Fruit fly (Drosophila melanogaster) whole organism, prepupa: ENCODE data around the gene hob.

Source experiments
- Blimp-1 ChIP-seq: fragments of 200-800 bp; sonication (Bioruptor generic); optimal IDR thresholded peaks from 3 replicates; lab custom pipeline; 2017; ENCODE audit warnings: missing biosample characterization, missing genetic modification characterization, mild to moderate bottlenecking, moderate library complexity, missing genetic modification reagents
- CG10631 ChIP-seq: fragments of 200-800 bp; sonication (Bioruptor generic); optimal IDR thresholded peaks from 2 replicates; lab custom pipeline; 2016; ENCODE audit warnings: missing biosample characterization, missing genetic modification characterization
- CG10669 ChIP-seq: fragments of 200-800 bp; sonication (Bioruptor generic); optimal IDR thresholded peaks from 3 replicates; lab custom pipeline; 2018; ENCODE audit warnings: missing biosample characterization, mild to moderate bottlenecking, missing genetic modification characterization, moderate library complexity
- CG11762 ChIP-seq: fragments of 200-800 bp; sonication (Bioruptor generic); optimal IDR thresholded peaks from 3 replicates; lab custom pipeline; 2016; ENCODE audit warnings: missing biosample characterization, missing genetic modification characterization; ENCODE audit not compliant: insufficient read depth
- CG11902 ChIP-seq: fragments of 200-800 bp; sonication (Bioruptor generic); optimal IDR thresholded peaks from 3 replicates; lab custom pipeline; 2016; ENCODE audit warnings: missing biosample characterization, missing genetic modification characterization
- CG15336 ChIP-seq: fragments of 200-800 bp; sonication (Bioruptor generic); IDR thresholded peaks from 2 replicates; pipeline ENCODE4 v1.3.6; 2022; ENCODE audit warnings: missing biosample characterization, missing genetic modification characterization
- CG1621 ChIP-seq: fragments of 200-800 bp; sonication (Bioruptor generic); optimal IDR thresholded peaks from 3 replicates; lab custom pipeline; 2018; ENCODE audit warnings: missing biosample characterization, mild to moderate bottlenecking, missing genetic modification characterization
- CG16779 ChIP-seq: fragments of 200-800 bp; sonication (Bioruptor generic); optimal IDR thresholded peaks from 3 replicates; lab custom pipeline; 2017; ENCODE audit warnings: missing biosample characterization, mild to moderate bottlenecking, missing genetic modification characterization
- CG31627 ChIP-seq: fragments of 200-800 bp; sonication (Bioruptor generic); optimal IDR thresholded peaks from 3 replicates; lab custom pipeline; 2016; ENCODE audit warnings: missing biosample characterization, missing genetic modification characterization
- CG32006 ChIP-seq: fragments of 200-800 bp; sonication (Bioruptor generic); optimal IDR thresholded peaks from 3 replicates; lab custom pipeline; 2017; ENCODE audit warnings: missing biosample characterization, mild to moderate bottlenecking, missing genetic modification characterization
- CG34406 ChIP-seq: fragments of 200-800 bp; sonication (Bioruptor generic); optimal IDR thresholded peaks from 3 replicates; lab custom pipeline; 2016; ENCODE audit warnings: missing biosample characterization, missing genetic modification characterization
- CG3919 ChIP-seq: fragments of 200-800 bp; sonication (Bioruptor generic); optimal IDR thresholded peaks from 3 replicates; lab custom pipeline; 2016; ENCODE audit warnings: missing biosample characterization, missing genetic modification characterization
- CG4318 ChIP-seq: fragments of 200-800 bp; sonication (Bioruptor generic); optimal IDR thresholded peaks from 3 replicates; lab custom pipeline; 2017; ENCODE audit warnings: missing biosample characterization, mild to moderate bottlenecking, missing genetic modification characterization
- CG6792 ChIP-seq: fragments of 200-800 bp; sonication (Bioruptor generic); optimal IDR thresholded peaks from 3 replicates; lab custom pipeline; 2016; ENCODE audit warnings: missing biosample characterization, missing genetic modification characterization
- CG6808 ChIP-seq: fragments of 200-800 bp; sonication (Bioruptor generic); optimal IDR thresholded peaks from 3 replicates; lab custom pipeline; 2017; ENCODE audit warnings: missing biosample characterization, missing genetic modification characterization, mild to moderate bottlenecking, moderate library complexity, missing genetic modification reagents
- CG7368 ChIP-seq: fragments of 200-800 bp; sonication (Bioruptor generic); optimal IDR thresholded peaks from 3 replicates; lab custom pipeline; 2016; ENCODE audit warnings: missing biosample characterization, missing genetic modification characterization
- CG8119 ChIP-seq: fragments of 200-800 bp; sonication (Bioruptor generic); IDR thresholded peaks from 3 replicates; pipeline ENCODE4 v1.3.6; 2022; ENCODE audit warnings: missing biosample characterization, missing genetic modification characterization
- CG8319 ChIP-seq: fragments of 200-800 bp; sonication (Bioruptor generic); optimal IDR thresholded peaks from 3 replicates; lab custom pipeline; 2016; ENCODE audit warnings: missing biosample characterization, missing genetic modification characterization
- CG8632 ChIP-seq: fragments of 200-800 bp; sonication (Bioruptor generic); optimal IDR thresholded peaks from 3 replicates; lab custom pipeline; 2016; ENCODE audit warnings: missing biosample characterization, missing genetic modification characterization
- CG9139 ChIP-seq: fragments of 200-800 bp; sonication (Bioruptor generic); optimal IDR thresholded peaks from 3 replicates; lab custom pipeline; 2017; ENCODE audit warnings: missing biosample characterization, mild to moderate bottlenecking, missing genetic modification characterization
- Eip75B ChIP-seq: fragments of 200-800 bp; sonication (Bioruptor generic); optimal IDR thresholded peaks from 3 replicates; lab custom pipeline; 2016; ENCODE audit warnings: missing biosample characterization, missing genetic modification characterization
- Eip78C ChIP-seq: fragments of 200-800 bp; sonication (Bioruptor generic); peaks from one replicate; lab custom pipeline; 2016; ENCODE audit warnings: missing biosample characterization, missing genetic modification characterization
- Eip93F ChIP-seq: fragments of 200-800 bp; sonication (Bioruptor generic); optimal IDR thresholded peaks from 2 replicates; lab custom pipeline; 2016; ENCODE audit warnings: missing biosample characterization, mild to moderate bottlenecking, missing genetic modification characterization
- Ets21C ChIP-seq: fragments of 200-800 bp; sonication (Bioruptor generic); optimal IDR thresholded peaks from 3 replicates; lab custom pipeline; 2016; ENCODE audit warnings: missing biosample characterization, missing genetic modification characterization
- Hr38 ChIP-seq: sonication (Bioruptor generic); optimal IDR thresholded peaks from 2 replicates; lab custom pipeline; 2016; ENCODE audit warnings: missing biosample characterization, missing genetic modification characterization
- Hr39 ChIP-seq: fragments of 200-800 bp; sonication (Bioruptor generic); optimal IDR thresholded peaks from 2 replicates; lab custom pipeline; 2016; ENCODE audit warnings: missing biosample characterization, missing genetic modification characterization
- Lpt ChIP-seq: fragments of 200-800 bp; sonication (Bioruptor generic); optimal IDR thresholded peaks from 3 replicates; lab custom pipeline; 2016; ENCODE audit warnings: missing biosample characterization, missing genetic modification characterization
- Met ChIP-seq: fragments of 200-800 bp; sonication (Bioruptor generic); optimal IDR thresholded peaks from 3 replicates; lab custom pipeline; 2016; ENCODE audit warnings: missing biosample characterization, missing genetic modification characterization
- OdsH ChIP-seq: fragments of 200-800 bp; sonication (Bioruptor generic); optimal IDR thresholded peaks from 3 replicates; lab custom pipeline; 2016; ENCODE audit warnings: missing biosample characterization, missing genetic modification characterization
- Sox102F ChIP-seq: fragments of 200-800 bp; sonication (Bioruptor generic); optimal IDR thresholded peaks from 2 replicates; lab custom pipeline; 2016; ENCODE audit warnings: missing biosample characterization, mild to moderate bottlenecking, missing genetic modification characterization
- Sox14 ChIP-seq: fragments of 200-800 bp; sonication (Bioruptor generic); optimal IDR thresholded peaks from 3 replicates; lab custom pipeline; 2016; ENCODE audit warnings: missing biosample characterization, missing genetic modification characterization
- Sox15 ChIP-seq: fragments of 200-800 bp; sonication (Bioruptor generic); optimal IDR thresholded peaks from 3 replicates; lab custom pipeline; 2016; ENCODE audit warnings: missing biosample characterization, missing genetic modification characterization
- achi ChIP-seq: fragments of 200-800 bp; sonication (Bioruptor generic); optimal IDR thresholded peaks from 3 replicates; lab custom pipeline; 2016; ENCODE audit warnings: missing biosample characterization, missing genetic modification characterization
- acj6 ChIP-seq: fragments of 200-800 bp; sonication (Bioruptor generic); optimal IDR thresholded peaks from 3 replicates; lab custom pipeline; 2016; ENCODE audit warnings: missing biosample characterization, missing genetic modification characterization
- dac ChIP-seq: fragments of 200-800 bp; sonication (Bioruptor generic); optimal IDR thresholded peaks from 2 replicates; lab custom pipeline; 2017; ENCODE audit warnings: missing biosample characterization, mild to moderate bottlenecking, missing genetic modification characterization
- dsx ChIP-seq: fragments of 200-800 bp; optimal IDR thresholded peaks from 3 replicates; lab custom pipeline; 2019; ENCODE audit warnings: missing biosample characterization, mild to moderate bottlenecking, missing genetic modification characterization, moderate library complexity; ENCODE audit not compliant: poor library complexity, severe bottlenecking
- lz ChIP-seq: fragments of 200-800 bp; sonication (Bioruptor generic); optimal IDR thresholded peaks from 3 replicates; lab custom pipeline; 2016; ENCODE audit warnings: missing biosample characterization, missing genetic modification characterization
- net ChIP-seq: fragments of 200-800 bp; sonication (Bioruptor generic); optimal IDR thresholded peaks from 3 replicates; lab custom pipeline; 2016; ENCODE audit warnings: missing biosample characterization, missing genetic modification characterization
- pdm3 ChIP-seq: fragments of 200-800 bp; sonication (Bioruptor generic); optimal IDR thresholded peaks from 3 replicates; lab custom pipeline; 2016; ENCODE audit warnings: missing biosample characterization, missing genetic modification characterization
- salr ChIP-seq, 2 experiments: fragments of 200-800 bp; sonication (Bioruptor generic); optimal IDR thresholded peaks; 3 replicates each; lab custom pipeline; 2016 to 2018; ENCODE audit warnings: missing biosample characterization in 2 of 2, missing genetic modification characterization in 2 of 2, mild to moderate bottlenecking in 1 of 2
- spab ChIP-seq: fragments of 200-800 bp; sonication (Bioruptor generic); optimal IDR thresholded peaks from 2 replicates; lab custom pipeline; 2017; ENCODE audit warnings: missing biosample characterization, mild to moderate bottlenecking, missing genetic modification characterization, missing genetic modification reagents
- ss ChIP-seq, 2 experiments: fragments of 200-800 bp; sonication (Bioruptor generic); optimal IDR thresholded peaks; 2 replicates in 1 of 2; 3 replicates in 1 of 2; lab custom pipeline; 2017 to 2018; ENCODE audit warnings: mild to moderate bottlenecking in 2 of 2, missing biosample characterization in 2 of 2, missing genetic modification characterization in 2 of 2, moderate library complexity in 1 of 2
- svp ChIP-seq: fragments of 200-800 bp; sonication (Bioruptor generic); peaks from one replicate; lab custom pipeline; 2016; ENCODE audit warnings: missing biosample characterization, missing genetic modification characterization
- topi ChIP-seq: fragments of 200-800 bp; sonication (Bioruptor generic); optimal IDR thresholded peaks from 3 replicates; lab custom pipeline; 2016; ENCODE audit warnings: missing biosample characterization, missing genetic modification characterization
- vri ChIP-seq: fragments of 200-800 bp; sonication (Bioruptor generic); optimal IDR thresholded peaks from 3 replicates; lab custom pipeline; 2016; ENCODE audit warnings: missing biosample characterization, mild to moderate bottlenecking, missing genetic modification characterization

The hob gene

dm6 chr3L:3245189-3245588 lies 26.5 kb upstream of the hob start (continued):
- TF ChIP-seq CG15336 (GFP tag; lab: Robert Waterston, UW): peak; percentile 67
- TF ChIP-seq svp: peak; percentile 93
- TF ChIP-seq net (GFP tag; lab: Kevin White, UChicago): peak; percentile 89
- TF ChIP-seq OdsH: peak; percentile 87
- TF ChIP-seq Eip93F (GFP tag; lab: Kevin White, UChicago): peak; percentile 85
- peak; percentile 47 for TF ChIP-seq CG11902 (GFP tag; lab: Kevin White, UChicago)
- no peak for TF ChIP-seq dac (GFP tag; lab: Kevin White, UChicago)
- TF ChIP-seq Hr38 (GFP tag; lab: Kevin White, UChicago): no peak
- TF ChIP-seq vri (GFP tag; lab: Kevin White, UChicago): peak; percentile 81
- TF ChIP-seq Lpt: peak; percentile 43
- peak; percentile 87 for TF ChIP-seq achi
- peak; percentile 83 for TF ChIP-seq topi (GFP tag; lab: Kevin White, UChicago)
- peak; percentile 88 for TF ChIP-seq Sox102F (GFP tag; lab: Kevin White, UChicago)
- peak; percentile 91 for TF ChIP-seq Eip75B (GFP tag; lab: Kevin White, UChicago)
- TF ChIP-seq CG3919: peak; percentile 78
- peak; percentile 50 for TF ChIP-seq CG32006 (GFP tag; lab: Kevin White, UChicago)
- peak; percentile 91 for TF ChIP-seq CG6808 (GFP tag; lab: Kevin White, UChicago)
- TF ChIP-seq CG10669 (GFP tag; lab: Kevin White, UChicago): peak; percentile 88
- TF ChIP-seq dsx (GFP tag; lab: Kevin White, UChicago): peak; percentile 91
- TF ChIP-seq CG7368 (GFP tag; lab: Kevin White, UChicago): peak; percentile 49
- TF ChIP-seq CG34406 (GFP tag; lab: Kevin White, UChicago): peak; percentile 89
- TF ChIP-seq CG10631: peak; percentile 88
- TF ChIP-seq Eip78C (GFP tag; lab: Kevin White, UChicago): peak; percentile 96
- TF ChIP-seq lz (GFP tag; lab: Kevin White, UChicago): peak; percentile 82
- peak; percentile 88 for TF ChIP-seq CG1621
- TF ChIP-seq pdm3 (GFP tag; lab: Kevin White, UChicago): peak; percentile 86
- peak; percentile 75 to 80 for TF ChIP-seq salr (GFP tag; optimal IDR thresholded peaks at IDR 0.05; lab: Kevin White, UChicago)
- TF ChIP-seq Hr39 (GFP tag; lab: Kevin White, UChicago): peak; percentile 78

- TF ChIP-seq Blimp-1: no peak
- no peak for TF ChIP-seq spab (GFP tag; lab: Kevin White, UChicago)
- peak; percentile 41 for TF ChIP-seq topi (GFP tag; lab: Kevin White, UChicago)
- no peak for TF ChIP-seq acj6
- TF ChIP-seq CG6792 (GFP tag; lab: Kevin White, UChicago): no peak
- no peak for TF ChIP-seq Eip75B (GFP tag; lab: Kevin White, UChicago)
- TF ChIP-seq CG8632 (GFP tag; lab: Kevin White, UChicago): no peak
- no peak for TF ChIP-seq CG1621
- no peak for TF ChIP-seq CG10669 (GFP tag; lab: Kevin White, UChicago)
- TF ChIP-seq Eip93F (GFP tag; lab: Kevin White, UChicago): no peak
- TF ChIP-seq salr (GFP tag; optimal IDR thresholded peaks at IDR 0.05; lab: Kevin White, UChicago): no peak
- no peak for TF ChIP-seq CG11762 (GFP tag; lab: Kevin White, UChicago)
- no peak for TF ChIP-seq Lpt
- no peak for TF ChIP-seq achi
- no peak for TF ChIP-seq CG11902 (GFP tag; lab: Kevin White, UChicago)
- TF ChIP-seq Sox14 (GFP tag; lab: Kevin White, UChicago): no peak
- TF ChIP-seq CG32006 (GFP tag; lab: Kevin White, UChicago): no peak
- peak; percentile 9 for TF ChIP-seq lz (GFP tag; lab: Kevin White, UChicago)
- TF ChIP-seq svp: peak; percentile 65
- no peak for TF ChIP-seq CG3919
- no peak for TF ChIP-seq CG34406 (GFP tag; lab: Kevin White, UChicago)
- TF ChIP-seq CG31627: peak; percentile 3
- no peak for TF ChIP-seq vri (GFP tag; lab: Kevin White, UChicago)
- no peak for TF ChIP-seq CG9139 (GFP tag; lab: Kevin White, UChicago)
- no peak for TF ChIP-seq CG4318 (GFP tag; lab: Kevin White, UChicago)
- TF ChIP-seq CG8319 (GFP tag; lab: Kevin White, UChicago): no peak
- TF ChIP-seq Sox15 (GFP tag; lab: Kevin White, UChicago): no peak
- TF ChIP-seq CG16779: no peak
- peak; percentile 74 for TF ChIP-seq Eip78C (GFP tag; lab: Kevin White, UChicago)
- TF ChIP-seq ss (GFP tag; optimal IDR thresholded peaks at IDR 0.05; lab: Kevin White, UChicago): no peak
- TF ChIP-seq CG6808 (GFP tag; lab: Kevin White, UChicago): no peak
- no peak for TF ChIP-seq Ets21C (GFP tag; lab: Kevin White, UChicago)
- no peak for TF ChIP-seq CG8119
- no peak for TF ChIP-seq dsx (GFP tag; lab: Kevin White, UChicago)
- no peak for TF ChIP-seq Hr39 (GFP tag; lab: Kevin White, UChicago)
- TF ChIP-seq Met (GFP tag; lab: Kevin White, UChicago): peak; percentile 37
Measured at dm6 chr3L:3244244-3245144, 25.8 kb upstream of the hob start, which contains the start of gene CG12078. TSS of gene CG12078 (minus strand) at chr3L:3244294.
